Fruit fly (Drosophila melanogaster) whole organism, embryonic: ENCODE measurements around the gene CG14431.
A peak's percentile ranks its signal among the peaks of the same experiment; 100 is the strongest.

Experiments used
- Aef1 ChIP-seq: fragments of 200-800 bp; sonication (Bioruptor generic); IDR thresholded peaks from 3 replicates; pipeline ENCODE4 v1.3.6; 2022; ENCODE audit warnings: missing biosample characterization, missing genetic modification characterization
- CG10462 ChIP-seq: fragments of 200-800 bp; sonication (Bioruptor generic); optimal IDR thresholded peaks from 2 replicates; lab custom pipeline; 2016; ENCODE audit warnings: missing biosample characterization, missing genetic modification characterization
- CG11093 ChIP-seq: fragments of 200-800 bp; sonication (Bioruptor generic); IDR thresholded peaks from 3 replicates; pipeline ENCODE4 v1.3.6; 2022; ENCODE audit warnings: missing biosample characterization, missing genetic modification characterization
- CG12236 ChIP-seq: fragments of 200-800 bp; sonication (Bioruptor generic); optimal IDR thresholded peaks from 2 replicates; lab custom pipeline; 2016; ENCODE audit warnings: missing biosample characterization, missing genetic modification characterization
- CG15269 ChIP-seq: fragments of 200-800 bp; sonication (Bioruptor generic); optimal IDR thresholded peaks from 2 replicates; lab custom pipeline; 2018; ENCODE audit warnings: missing biosample characterization, mild to moderate bottlenecking, missing genetic modification characterization, moderate library complexity
- CG16779 ChIP-seq: fragments of 200-800 bp; sonication (Bioruptor generic); IDR thresholded peaks from 2 replicates; pipeline ENCODE4 v1.3.6; 2022; ENCODE audit warnings: missing biosample characterization, missing genetic modification characterization
- CG30431 ChIP-seq: fragments of 200-800 bp; sonication (Bioruptor generic); optimal IDR thresholded peaks from 2 replicates; lab custom pipeline; 2017; ENCODE audit warnings: missing biosample characterization, missing genetic modification characterization
- CG3163 ChIP-seq: fragments of 200-800 bp; sonication (Bioruptor generic); optimal IDR thresholded peaks from 3 replicates; lab custom pipeline; 2016; ENCODE audit warnings: missing biosample characterization, missing genetic modification characterization
- CG32772 ChIP-seq: fragments of 200-800 bp; sonication (Bioruptor generic); IDR thresholded peaks from 2 replicates; pipeline ENCODE4 v1.3.6; 2022; ENCODE audit warnings: missing biosample characterization, missing genetic modification characterization
- CG3281 ChIP-seq: fragments of 200-800 bp; sonication (Bioruptor generic); optimal IDR thresholded peaks from 3 replicates; lab custom pipeline; 2017; ENCODE audit warnings: missing biosample characterization, mild to moderate bottlenecking, missing genetic modification characterization
- CG34376 ChIP-seq: fragments of 200-800 bp; sonication (Bioruptor generic); optimal IDR thresholded peaks from 2 replicates; lab custom pipeline; 2018; ENCODE audit warnings: missing biosample characterization, mild to moderate bottlenecking, missing genetic modification characterization
- CG4282 ChIP-seq: fragments of 200-800 bp; sonication (Bioruptor generic); optimal IDR thresholded peaks from 2 replicates; lab custom pipeline; 2016; ENCODE audit warnings: missing biosample characterization, missing genetic modification characterization
- CG5953 ChIP-seq: fragments of 200-800 bp; sonication (Bioruptor generic); IDR thresholded peaks from 2 replicates; pipeline ENCODE4 v1.3.6; 2022; ENCODE audit warnings: missing biosample characterization, missing genetic modification characterization
- CG6791 ChIP-seq: fragments of 200-800 bp; sonication (Bioruptor generic); IDR thresholded peaks from 3 replicates; pipeline ENCODE4 v1.3.6; 2022; ENCODE audit warnings: missing biosample characterization, missing genetic modification characterization; ENCODE audit not compliant: partially characterized antibody
- CG7786 ChIP-seq: fragments of 200-800 bp; sonication (Bioruptor generic); optimal IDR thresholded peaks from 2 replicates; lab custom pipeline; 2016; ENCODE audit warnings: missing biosample characterization, missing genetic modification characterization
- CG8290 ChIP-seq, 3 experiments: fragments of 200-800 bp; sonication (Bioruptor generic); optimal IDR thresholded peaks; 2 replicates each; lab custom pipeline; 2016 to 2019; ENCODE audit warnings: missing biosample characterization in 3 of 3, missing genetic modification characterization in 3 of 3, mild to moderate bottlenecking in 2 of 3, moderate library complexity in 1 of 3
- CG9437 ChIP-seq: fragments of 200-800 bp; sonication (Bioruptor generic); optimal IDR thresholded peaks from 2 replicates; lab custom pipeline; 2018; ENCODE audit warnings: missing biosample characterization, mild to moderate bottlenecking, missing genetic modification characterization
- CHES-1-like ChIP-seq: fragments of 200-800 bp; sonication (Bioruptor generic); optimal IDR thresholded peaks from 2 replicates; lab custom pipeline; 2016; ENCODE audit warnings: missing biosample characterization, missing genetic modification characterization
- CrebB ChIP-seq: fragments of 200-800 bp; sonication (Bioruptor generic); optimal IDR thresholded peaks from 3 replicates; lab custom pipeline; 2018; ENCODE audit warnings: missing biosample characterization, mild to moderate bottlenecking, missing genetic modification characterization
- Ets65A ChIP-seq: fragments of 200-800 bp; sonication (Bioruptor generic); peaks from one replicate; lab custom pipeline; 2016; ENCODE audit warnings: missing biosample characterization, missing genetic modification characterization
- HHEX ChIP-seq: fragments of 200-800 bp; sonication (Bioruptor generic); optimal IDR thresholded peaks from 3 replicates; lab custom pipeline; 2017; ENCODE audit warnings: missing biosample characterization, mild to moderate bottlenecking, missing genetic modification characterization, missing genetic modification reagents
- Hey ChIP-seq: fragments of 200-800 bp; sonication (Bioruptor generic); optimal IDR thresholded peaks from 3 replicates; lab custom pipeline; 2018; ENCODE audit warnings: missing biosample characterization, mild to moderate bottlenecking, missing genetic modification characterization
- Hsf ChIP-seq: fragments of 200-800 bp; sonication (Bioruptor generic); optimal IDR thresholded peaks from 3 replicates; lab custom pipeline; 2016; ENCODE audit warnings: missing biosample characterization, missing genetic modification characterization
- MBD-R2 ChIP-seq: fragments of 200-800 bp; sonication (Bioruptor generic); IDR thresholded peaks from 2 replicates; pipeline ENCODE4 v1.3.6; 2022; ENCODE audit warnings: missing biosample characterization, missing genetic modification characterization
- MTF-1 ChIP-seq: fragments of 200-800 bp; sonication (Bioruptor generic); optimal IDR thresholded peaks from 2 replicates; lab custom pipeline; 2018; ENCODE audit warnings: missing biosample characterization, mild to moderate bottlenecking, missing genetic modification characterization, borderline replicate concordance
- Med ChIP-seq: fragments of 200-800 bp; sonication (Bioruptor generic); peaks from one replicate; lab custom pipeline; 2016; ENCODE audit warnings: missing biosample characterization, missing genetic modification characterization, mild to moderate bottlenecking, inconsistent platforms, moderate library complexity
- NK7.1 ChIP-seq: fragments of 200-800 bp; sonication (Bioruptor generic); optimal IDR thresholded peaks from 3 replicates; lab custom pipeline; 2016; ENCODE audit warnings: missing biosample characterization, missing genetic modification characterization
- PHDP ChIP-seq: fragments of 200-800 bp; sonication (Bioruptor generic); optimal IDR thresholded peaks from 3 replicates; lab custom pipeline; 2018; ENCODE audit warnings: missing biosample characterization, mild to moderate bottlenecking, missing genetic modification characterization, moderate library complexity
- Pdp1 ChIP-seq, 2 experiments: fragments of 200-800 bp; sonication (Bioruptor generic); optimal IDR thresholded peaks; 3 replicates each; lab custom pipeline; 2016; ENCODE audit warnings: missing biosample characterization in 2 of 2, missing genetic modification characterization in 2 of 2, mild to moderate bottlenecking in 1 of 2, moderate library complexity in 1 of 2
- Scr ChIP-seq: fragments of 200-800 bp; sonication (Bioruptor generic); IDR thresholded peaks from 2 replicates; pipeline ENCODE4 v1.3.6; 2022; ENCODE audit warnings: missing biosample characterization, missing genetic modification characterization; ENCODE audit not compliant: partially characterized antibody
- Stat92E ChIP-seq, 3 experiments: fragments of >200 bp in 2 of 3; fragments of 200-800 bp in 1 of 3; sonication (Bioruptor generic) in 1 of 3; optimal IDR thresholded peaks; 2 replicates each; lab custom pipeline; 2017 to 2019; ENCODE audit warnings: missing biosample characterization in 3 of 3, missing genetic modification characterization in 3 of 3, mild to moderate bottlenecking in 1 of 3, moderate library complexity in 1 of 3
- cato ChIP-seq: fragments of 200-800 bp; sonication (Bioruptor generic); optimal IDR thresholded peaks from 2 replicates; lab custom pipeline; 2016; ENCODE audit warnings: missing biosample characterization, missing genetic modification characterization, borderline replicate concordance
- fd3F ChIP-seq: fragments of 200-800 bp; sonication (Bioruptor generic); optimal IDR thresholded peaks from 2 replicates; lab custom pipeline; 2018; ENCODE audit warnings: missing biosample characterization, mild to moderate bottlenecking, missing genetic modification characterization, moderate library complexity
- fd64A ChIP-seq: fragments of 200-800 bp; sonication (Bioruptor generic); optimal IDR thresholded peaks from 3 replicates; lab custom pipeline; 2018; ENCODE audit warnings: missing biosample characterization, mild to moderate bottlenecking, missing genetic modification characterization
- fu2 ChIP-seq: fragments of 200-800 bp; sonication (Bioruptor generic); optimal IDR thresholded peaks from 2 replicates; lab custom pipeline; 2016; ENCODE audit warnings: missing biosample characterization, missing genetic modification characterization
- gsb ChIP-seq: fragments of 200-800 bp; sonication (Bioruptor generic); IDR thresholded peaks from 2 replicates; pipeline ENCODE4 v1.3.6; 2022; ENCODE audit warnings: missing biosample characterization, missing genetic modification characterization
- jumu ChIP-seq: fragments of 200-800 bp; sonication (Bioruptor generic); optimal IDR thresholded peaks from 3 replicates; lab custom pipeline; 2016; ENCODE audit warnings: missing biosample characterization, missing genetic modification characterization
- nerfin-2 ChIP-seq: fragments of 200-800 bp; sonication (Bioruptor generic); IDR thresholded peaks from 2 replicates; pipeline ENCODE4 v1.3.6; 2022; ENCODE audit warnings: missing biosample characterization, missing genetic modification characterization; ENCODE audit not compliant: partially characterized antibody
- phol ChIP-seq: fragments of 200-800 bp; sonication (Bioruptor generic); optimal IDR thresholded peaks from 3 replicates; lab custom pipeline; 2018; ENCODE audit warnings: missing biosample characterization, mild to moderate bottlenecking, missing genetic modification characterization, moderate library complexity
- prd ChIP-seq, 3 experiments: fragments of >200 bp in 2 of 3; fragments of 200-800 bp in 1 of 3; sonication (Bioruptor generic) in 1 of 3; optimal IDR thresholded peaks in 2 of 3; IDR thresholded peaks in 1 of 3; 2 replicates in 2 of 3; 3 replicates in 1 of 3; pipeline versions ENCODE4 v1.3.6 to Lab custom; 2017 to 2022; ENCODE audit warnings: missing biosample characterization in 1 of 3, missing genetic modification characterization in 1 of 3
- repo ChIP-seq: fragments of 200-800 bp; sonication (Bioruptor generic); optimal IDR thresholded peaks from 2 replicates; lab custom pipeline; 2016; ENCODE audit warnings: missing biosample characterization, missing genetic modification characterization
- run ChIP-seq: fragments of 200-800 bp; sonication (Bioruptor generic); optimal IDR thresholded peaks from 3 replicates; lab custom pipeline; 2018; ENCODE audit warnings: missing biosample characterization, mild to moderate bottlenecking, missing genetic modification characterization
- schlank ChIP-seq: fragments of 200-800 bp; sonication (Bioruptor generic); optimal IDR thresholded peaks from 2 replicates; lab custom pipeline; 2018; ENCODE audit warnings: missing biosample characterization, mild to moderate bottlenecking, missing genetic modification characterization
- slbo ChIP-seq: fragments of 200-800 bp; sonication (Bioruptor generic); IDR thresholded peaks from 2 replicates; pipeline ENCODE4 v1.3.6; 2022; ENCODE audit warnings: missing biosample characterization, missing genetic modification characterization
- sob ChIP-seq: fragments of 200-800 bp; sonication (Bioruptor generic); IDR thresholded peaks from 2 replicates; pipeline ENCODE4 v1.3.6; 2022; ENCODE audit warnings: missing biosample characterization, missing genetic modification characterization
- tgo ChIP-seq: fragments of 200-800 bp; sonication (Bioruptor generic); IDR thresholded peaks from 3 replicates; pipeline ENCODE4 v1.3.6; 2022; ENCODE audit warnings: missing biosample characterization, missing genetic modification characterization
- unpg ChIP-seq: fragments of 200-800 bp; sonication (Bioruptor generic); optimal IDR thresholded peaks from 3 replicates; lab custom pipeline; 2018; ENCODE audit warnings: missing biosample characterization, mild to moderate bottlenecking, missing genetic modification characterization, moderate library complexity
- vvl ChIP-seq: fragments of 200-800 bp; sonication (Bioruptor generic); IDR thresholded peaks from 2 replicates; pipeline ENCODE4 v1.3.6; 2022; ENCODE audit warnings: missing biosample characterization, missing genetic modification characterization
- zen2 ChIP-seq: fragments of 200-800 bp; sonication (Bioruptor generic); IDR thresholded peaks from 3 replicates; pipeline ENCODE4 v1.3.6; 2022; ENCODE audit warnings: missing biosample characterization, missing genetic modification characterization; ENCODE audit not compliant: partially characterized antibody

Gene CG14431

dm6 chrX:6993753-6994152 is 85.7 kb downstream of the CG14431 start (continued):
- TF ChIP-seq repo (peak; percentile 52), Stat92E (GFP tag; optimal IDR thresholded peaks at IDR 0.05; lab: Kevin White, UChicago) (no peak), fd3F (GFP tag; lab: Kevin White, UChicago) (peak; percentile 35), PHDP (peak; percentile 75), Hsf (GFP tag; lab: Kevin White, UChicago) (peak; percentile 75), MTF-1 (GFP tag; lab: Kevin White, UChicago) (no peak), CG6791 (GFP tag; lab: Robert Waterston, UW) (no peak), CG5953 (peak; percentile 74), Scr (no peak), CG9437 (GFP tag; lab: Kevin White, UChicago) (no peak), NK7.1 (GFP tag; lab: Kevin White, UChicago) (peak; percentile 28), Hey (no peak), zen2 (GFP tag; lab: Robert Waterston, UW) (no peak), CG3281 (GFP tag; lab: Kevin White, UChicago) (peak; percentile 62), unpg (peak; percentile 68), vvl (peak; percentile 89), Ets65A (GFP tag; lab: Kevin White, UChicago) (peak; percentile 96), gsb (peak; percentile 67), CrebB (peak; percentile 49), CG10462 (GFP tag; lab: Kevin White, UChicago) (no peak), Med (GFP tag; lab: Kevin White, UChicago) (peak; percentile 95), run (tag; lab: Kevin White, UChicago) (no peak), phol (tag; lab: Kevin White, UChicago) (peak; percentile 64), HHEX (GFP tag; lab: Kevin White, UChicago) (peak; percentile 49), CG30431 (GFP tag; lab: Kevin White, UChicago) (peak; percentile 41), nerfin-2 (GFP tag; lab: Robert Waterston, UW) (no peak), tgo (GFP tag; lab: Robert Waterston, UW) (peak; percentile 85), sob (GFP tag; lab: Robert Waterston, UW) (peak; percentile 80), fd64A (no peak), CG4282 (GFP tag; lab: Kevin White, UChicago) (peak; percentile 42), CG3163 (GFP tag; lab: Kevin White, UChicago) (peak; percentile 52), CG34376 (GFP tag; lab: Kevin White, UChicago) (peak; percentile 29), prd (optimal IDR thresholded peaks at IDR 0.05; lab: Kevin White, UChicago) (no peak), prd (GFP tag; IDR thresholded peaks at IDR 0.05; lab: Robert Waterston, UW) (peak; percentile 90), MBD-R2 (GFP tag; lab: Robert Waterston, UW) (peak; percentile 57; the same call in 1 of the 2 replicates), CG8290 (GFP tag; optimal IDR thresholded peaks at IDR 0.05; lab: Kevin White, UChicago) (no peak), CG8290 (tag; optimal IDR thresholded peaks at IDR 0.05; lab: Kevin White, UChicago) (peak in 1 of 2 experiments; percentile 43), jumu (GFP tag; lab: Kevin White, UChicago) (peak; percentile 56), CG15269 (peak; percentile 73), Aef1 (peak; percentile 84), schlank (tag; lab: Kevin White, UChicago) (peak; percentile 30), slbo (GFP tag; lab: Robert Waterston, UW) (peak; percentile 86), CG12236 (GFP tag; lab: Kevin White, UChicago) (peak; percentile 26), Pdp1 (GFP tag; optimal IDR thresholded peaks at IDR 0.05; lab: Kevin White, UChicago) (peak; percentile 10 to 64), CG32772 (GFP tag; lab: Robert Waterston, UW) (peak; percentile 78), CG16779 (no peak), cato (GFP tag; lab: Kevin White, UChicago) (peak; percentile 34), CG11093 (peak; percentile 64; the same call in 2 of the 3 replicates), CG7786 (GFP tag; lab: Kevin White, UChicago) (peak; percentile 70), CHES-1-like (GFP tag; lab: Kevin White, UChicago) (peak; percentile 70), fu2 (peak; percentile 58)
